Fruit fly (Drosophila melanogaster) whole organism, prepupa: Measurements from ENCODE around the gene CG31548.

Experiments used
- Blimp-1 ChIP-seq: fragments of 200-800 bp; sonication (Bioruptor generic); optimal IDR thresholded peaks from 3 replicates; lab custom pipeline; 2017; ENCODE audit warnings: missing biosample characterization, missing genetic modification characterization, mild to moderate bottlenecking, moderate library complexity, missing genetic modification reagents
- CG11762 ChIP-seq: fragments of 200-800 bp; sonication (Bioruptor generic); optimal IDR thresholded peaks from 3 replicates; lab custom pipeline; 2016; ENCODE audit warnings: missing biosample characterization, missing genetic modification characterization; ENCODE audit not compliant: insufficient read depth
- CG1621 ChIP-seq: fragments of 200-800 bp; sonication (Bioruptor generic); optimal IDR thresholded peaks from 3 replicates; lab custom pipeline; 2018; ENCODE audit warnings: missing biosample characterization, mild to moderate bottlenecking, missing genetic modification characterization
- CG16779 ChIP-seq: fragments of 200-800 bp; sonication (Bioruptor generic); optimal IDR thresholded peaks from 3 replicates; lab custom pipeline; 2017; ENCODE audit warnings: missing biosample characterization, mild to moderate bottlenecking, missing genetic modification characterization
- CG3032 ChIP-seq: fragments of 200-800 bp; optimal IDR thresholded peaks from 2 replicates; lab custom pipeline; 2019; ENCODE audit warnings: missing biosample characterization, mild to moderate bottlenecking, missing genetic modification characterization, moderate library complexity
- CG34406 ChIP-seq: fragments of 200-800 bp; sonication (Bioruptor generic); optimal IDR thresholded peaks from 3 replicates; lab custom pipeline; 2016; ENCODE audit warnings: missing biosample characterization, missing genetic modification characterization
- CG6163 ChIP-seq: fragments of 200-800 bp; sonication (Bioruptor generic); IDR thresholded peaks from 3 replicates; pipeline ENCODE4 v1.3.6; 2022; ENCODE audit warnings: missing biosample characterization, missing genetic modification characterization
- CG6276 ChIP-seq: fragments of 200-800 bp; sonication (Bioruptor generic); optimal IDR thresholded peaks from 2 replicates; lab custom pipeline; 2017; ENCODE audit warnings: missing biosample characterization, mild to moderate bottlenecking, missing genetic modification characterization
- CG6808 ChIP-seq: fragments of 200-800 bp; sonication (Bioruptor generic); optimal IDR thresholded peaks from 3 replicates; lab custom pipeline; 2017; ENCODE audit warnings: missing biosample characterization, missing genetic modification characterization, mild to moderate bottlenecking, moderate library complexity, missing genetic modification reagents
- CG6854 ChIP-seq: fragments of 200-800 bp; sonication (Bioruptor generic); optimal IDR thresholded peaks from 2 replicates; lab custom pipeline; 2017; ENCODE audit warnings: missing biosample characterization, mild to moderate bottlenecking, missing genetic modification characterization
- CG7368 ChIP-seq: fragments of 200-800 bp; sonication (Bioruptor generic); optimal IDR thresholded peaks from 3 replicates; lab custom pipeline; 2016; ENCODE audit warnings: missing biosample characterization, missing genetic modification characterization
- CG8119 ChIP-seq: fragments of 200-800 bp; sonication (Bioruptor generic); IDR thresholded peaks from 3 replicates; pipeline ENCODE4 v1.3.6; 2022; ENCODE audit warnings: missing biosample characterization, missing genetic modification characterization
- CG8319 ChIP-seq: fragments of 200-800 bp; sonication (Bioruptor generic); optimal IDR thresholded peaks from 3 replicates; lab custom pipeline; 2016; ENCODE audit warnings: missing biosample characterization, missing genetic modification characterization
- CG8632 ChIP-seq: fragments of 200-800 bp; sonication (Bioruptor generic); optimal IDR thresholded peaks from 3 replicates; lab custom pipeline; 2016; ENCODE audit warnings: missing biosample characterization, missing genetic modification characterization
- Ets96B ChIP-seq: fragments of 200-800 bp; optimal IDR thresholded peaks from 2 replicates; lab custom pipeline; 2019; ENCODE audit warnings: missing biosample characterization, mild to moderate bottlenecking, missing genetic modification characterization, moderate library complexity
- Hr38 ChIP-seq: sonication (Bioruptor generic); optimal IDR thresholded peaks from 2 replicates; lab custom pipeline; 2016; ENCODE audit warnings: missing biosample characterization, missing genetic modification characterization
- Hr39 ChIP-seq: fragments of 200-800 bp; sonication (Bioruptor generic); optimal IDR thresholded peaks from 2 replicates; lab custom pipeline; 2016; ENCODE audit warnings: missing biosample characterization, missing genetic modification characterization
- Hr4 ChIP-seq: fragments of 200-800 bp; sonication (Bioruptor generic); optimal IDR thresholded peaks from 3 replicates; lab custom pipeline; 2016; ENCODE audit warnings: missing biosample characterization, missing genetic modification characterization
- Met ChIP-seq: fragments of 200-800 bp; sonication (Bioruptor generic); optimal IDR thresholded peaks from 3 replicates; lab custom pipeline; 2016; ENCODE audit warnings: missing biosample characterization, missing genetic modification characterization
- OdsH ChIP-seq: fragments of 200-800 bp; sonication (Bioruptor generic); optimal IDR thresholded peaks from 3 replicates; lab custom pipeline; 2016; ENCODE audit warnings: missing biosample characterization, missing genetic modification characterization
- Smox ChIP-seq: fragments of 200-800 bp; sonication (Bioruptor generic); optimal IDR thresholded peaks from 3 replicates; lab custom pipeline; 2016; ENCODE audit warnings: missing biosample characterization, missing genetic modification characterization
- Sox102F ChIP-seq: fragments of 200-800 bp; sonication (Bioruptor generic); optimal IDR thresholded peaks from 2 replicates; lab custom pipeline; 2016; ENCODE audit warnings: missing biosample characterization, mild to moderate bottlenecking, missing genetic modification characterization
- Sox14 ChIP-seq: fragments of 200-800 bp; sonication (Bioruptor generic); optimal IDR thresholded peaks from 3 replicates; lab custom pipeline; 2016; ENCODE audit warnings: missing biosample characterization, missing genetic modification characterization
- achi ChIP-seq: fragments of 200-800 bp; sonication (Bioruptor generic); optimal IDR thresholded peaks from 3 replicates; lab custom pipeline; 2016; ENCODE audit warnings: missing biosample characterization, missing genetic modification characterization
- cyc ChIP-seq: fragments of 200-800 bp; sonication (Bioruptor generic); optimal IDR thresholded peaks from 3 replicates; lab custom pipeline; 2016; ENCODE audit warnings: missing biosample characterization, missing genetic modification characterization
- dac ChIP-seq: fragments of 200-800 bp; sonication (Bioruptor generic); optimal IDR thresholded peaks from 2 replicates; lab custom pipeline; 2017; ENCODE audit warnings: missing biosample characterization, mild to moderate bottlenecking, missing genetic modification characterization
- dsx ChIP-seq: fragments of 200-800 bp; optimal IDR thresholded peaks from 3 replicates; lab custom pipeline; 2019; ENCODE audit warnings: missing biosample characterization, mild to moderate bottlenecking, missing genetic modification characterization, moderate library complexity; ENCODE audit not compliant: poor library complexity, severe bottlenecking
- eg ChIP-seq: fragments of 200-800 bp; sonication (Bioruptor generic); IDR thresholded peaks from 3 replicates; pipeline ENCODE4 v1.3.6; 2022; ENCODE audit warnings: missing biosample characterization, missing genetic modification characterization
- fd59A ChIP-seq: fragments of 200-800 bp; sonication (Bioruptor generic); optimal IDR thresholded peaks from 2 replicates; lab custom pipeline; 2017; ENCODE audit warnings: missing biosample characterization, mild to moderate bottlenecking, missing genetic modification characterization, missing genetic modification reagents
- lz ChIP-seq: fragments of 200-800 bp; sonication (Bioruptor generic); optimal IDR thresholded peaks from 3 replicates; lab custom pipeline; 2016; ENCODE audit warnings: missing biosample characterization, missing genetic modification characterization
- net ChIP-seq: fragments of 200-800 bp; sonication (Bioruptor generic); optimal IDR thresholded peaks from 3 replicates; lab custom pipeline; 2016; ENCODE audit warnings: missing biosample characterization, missing genetic modification characterization
- salr ChIP-seq, 2 experiments: fragments of 200-800 bp; sonication (Bioruptor generic); optimal IDR thresholded peaks; 3 replicates each; lab custom pipeline; 2016 to 2018; ENCODE audit warnings: missing biosample characterization in 2 of 2, missing genetic modification characterization in 2 of 2, mild to moderate bottlenecking in 1 of 2
- spab ChIP-seq: fragments of 200-800 bp; sonication (Bioruptor generic); optimal IDR thresholded peaks from 2 replicates; lab custom pipeline; 2017; ENCODE audit warnings: missing biosample characterization, mild to moderate bottlenecking, missing genetic modification characterization, missing genetic modification reagents
- svp ChIP-seq: fragments of 200-800 bp; sonication (Bioruptor generic); peaks from one replicate; lab custom pipeline; 2016; ENCODE audit warnings: missing biosample characterization, missing genetic modification characterization

CG31548 gene

dm6 chr3R:5654692-5655181, 18.1 kb upstream of the CG31548 start, which contains the start of the genes elm and MED27 (continued):
- TF ChIP-seq eg (GFP tag; lab: Robert Waterston, UW) (peak; percentile 86), CG34406 (GFP tag; lab: Kevin White, UChicago) (peak; percentile 86), Blimp-1 (GFP tag; lab: Kevin White, UChicago) (peak; percentile 68), CG8119 (GFP tag; lab: Robert Waterston, UW) (peak; percentile 84), lz (GFP tag; lab: Kevin White, UChicago) (peak; percentile 96), CG8632 (GFP tag; lab: Kevin White, UChicago) (peak; percentile 83), dac (GFP tag; lab: Kevin White, UChicago) (peak; percentile 64), CG1621 (tag; lab: Kevin White, UChicago) (peak; percentile 81), Hr4 (GFP tag; lab: Kevin White, UChicago) (peak; percentile 94), OdsH (GFP tag; lab: Kevin White, UChicago) (peak; percentile 94), achi (peak; percentile 89), CG3032 (tag; lab: Kevin White, UChicago) (peak; percentile 93), CG6276 (GFP tag; lab: Kevin White, UChicago) (no peak), dsx (GFP tag; lab: Kevin White, UChicago) (peak; percentile 88)

dm6 chr3R:5653887-5654286, 17.2 kb upstream of the CG31548 start:
- TF ChIP-seq fd59A (GFP tag; lab: Kevin White, UChicago) (no peak), Met (GFP tag; lab: Kevin White, UChicago) (no peak), Hr39 (GFP tag; lab: Kevin White, UChicago) (no peak), CG6854 (no peak), CG16779 (tag; lab: Kevin White, UChicago) (no peak), svp (GFP tag; lab: Kevin White, UChicago) (no peak), CG6808 (GFP tag; lab: Kevin White, UChicago) (no peak), CG34406 (GFP tag; lab: Kevin White, UChicago) (no peak), spab (no peak), Sox102F (no peak), CG8319 (no peak), CG1621 (tag; lab: Kevin White, UChicago) (no peak), Ets96B (tag; lab: Kevin White, UChicago) (no peak), Sox14 (GFP tag; lab: Kevin White, UChicago) (no peak), cyc (GFP tag; lab: Kevin White, UChicago) (no peak), Smox (GFP tag; lab: Kevin White, UChicago) (no peak), OdsH (GFP tag; lab: Kevin White, UChicago) (no peak)

- TF ChIP-seq net (GFP tag; lab: Kevin White, UChicago) (no peak), Sox102F (no peak), Hr38 (GFP tag; lab: Kevin White, UChicago) (no peak), salr (GFP tag; optimal IDR thresholded peaks at IDR 0.05; lab: Kevin White, UChicago) (no peak), CG7368 (GFP tag; lab: Kevin White, UChicago) (no peak), CG11762 (GFP tag; lab: Kevin White, UChicago) (no peak), CG6163 (GFP tag; lab: Robert Waterston, UW) (no peak)
Measured at dm6 chr3R:5649903-5650302, 13.3 kb upstream of the CG31548 start.
